Fruit fly (Drosophila melanogaster) whole organism: ENCODE results near the gene ko.

Experiments used
- CG8478 ChIP-seq: fragments of >200 bp; optimal IDR thresholded peaks from 2 replicates; lab custom pipeline; 2018; ENCODE audit warnings: inconsistent platforms
- Dll ChIP-seq: fragments of >200 bp; optimal IDR thresholded peaks from 2 replicates; lab custom pipeline; 2017
- EcR ChIP-seq, 2 experiments: fragments of >200 bp; optimal IDR thresholded peaks; 2 replicates each; lab custom pipeline; 2017; ENCODE audit warnings: missing biosample characterization in 2 of 2, missing genetic modification characterization in 2 of 2, missing genetic modification reagents in 2 of 2
- pan ChIP-seq: fragments of >200 bp; optimal IDR thresholded peaks from 2 replicates; lab custom pipeline; 2017
- psq ChIP-seq: fragments of >200 bp; optimal IDR thresholded peaks from 2 replicates; lab custom pipeline; 2017
- usp ChIP-seq: fragments of >200 bp; optimal IDR thresholded peaks from 2 replicates; lab custom pipeline; 2017; ENCODE audit warnings: missing biosample characterization, missing genetic modification characterization, mixed read lengths

ko gene

DNA sequence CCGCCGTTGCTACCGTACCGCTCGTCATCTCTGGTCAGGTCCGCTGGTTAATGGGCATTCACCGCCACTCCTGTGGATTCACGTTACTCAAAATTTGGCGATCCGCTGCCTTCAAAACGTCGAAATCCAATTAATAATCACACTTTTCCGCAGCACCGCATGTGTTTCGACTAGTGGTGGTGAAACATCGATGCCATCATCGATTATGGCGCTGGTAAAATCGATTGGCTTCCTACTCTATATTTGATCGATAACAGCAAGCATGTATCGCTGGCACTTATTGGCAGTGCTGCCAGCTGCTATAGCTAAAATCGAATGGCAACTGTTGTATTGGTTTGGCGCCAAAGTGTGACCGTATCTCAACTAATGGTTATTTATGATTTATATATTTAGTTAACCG, 4.9 kb upstream of the ko start:
- TF ChIP-seq psq (lab: Kevin White, UChicago), result no peak
- TF ChIP-seq EcR (GFP tag; optimal IDR thresholded peaks at IDR 0.05; lab: Kevin White, UChicago), result no peak
- no peak for TF ChIP-seq usp (GFP tag; lab: Kevin White, UChicago)
- no peak for TF ChIP-seq pan
- no peak for TF ChIP-seq CG8478
- TF ChIP-seq Dll (lab: Kevin White, UChicago), result no peak

DNA sequence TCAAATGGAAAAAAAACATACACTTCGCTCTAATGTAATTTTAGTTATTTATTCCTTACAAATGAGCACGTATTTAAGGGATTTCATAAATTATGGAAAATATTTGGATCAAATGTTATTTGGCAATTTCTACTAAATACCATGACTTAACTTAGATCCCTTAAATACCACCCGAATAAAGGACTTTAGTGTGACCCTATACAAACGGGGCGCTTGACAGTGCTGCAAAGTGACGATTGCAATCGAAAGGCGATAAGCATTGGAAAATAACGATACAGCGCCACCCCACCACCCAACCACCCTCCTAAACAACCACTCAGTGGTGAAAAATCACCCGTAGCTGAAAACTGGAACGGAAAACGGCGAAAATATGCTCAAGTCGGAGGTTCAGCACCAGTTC, 468 bp upstream of the ko start, which contains the start of gene ICA69:
TSS of gene ICA69 (plus strand) at position 20 of the 400 bp plus-strand sequence.
- no peak for TF ChIP-seq EcR (GFP tag; optimal IDR thresholded peaks at IDR 0.05; lab: Kevin White, UChicago)
- TF ChIP-seq psq (lab: Kevin White, UChicago), result no peak
- TF ChIP-seq pan, result no peak
- TF ChIP-seq usp (GFP tag; lab: Kevin White, UChicago), result no peak
- TF ChIP-seq CG8478, result no peak
- TF ChIP-seq Dll (lab: Kevin White, UChicago), result no peak

- TF ChIP-seq EcR (GFP tag; optimal IDR thresholded peaks at IDR 0.05; lab: Kevin White, UChicago) (no peak), pan (no peak), usp (GFP tag; lab: Kevin White, UChicago) (no peak), Dll (lab: Kevin White, UChicago) (no peak), CG8478 (no peak), psq (lab: Kevin White, UChicago) (no peak)
Observed at dm6 chr3L:21129682-21130081, 1.3 kb downstream of the ko start.

DNA sequence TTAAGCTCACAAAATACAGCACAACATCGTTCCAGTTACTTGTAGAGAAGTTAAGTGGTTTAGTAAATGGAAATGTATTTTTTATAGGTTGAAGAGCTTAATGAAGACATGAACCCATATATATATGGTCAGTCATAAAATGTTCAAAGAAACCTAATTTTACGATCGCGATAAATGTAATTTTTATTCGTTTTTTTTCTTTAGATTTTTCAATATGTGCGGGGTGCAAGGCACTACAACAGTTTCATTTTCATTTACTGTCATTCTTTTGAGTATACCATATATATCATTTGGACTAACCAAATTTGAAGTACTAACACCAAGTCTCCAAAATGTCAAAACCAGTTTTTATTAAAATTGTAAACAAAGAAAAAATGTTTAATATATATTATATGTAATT, 7.5 kb downstream of the ko start, which contains the start of gene CG33284:
TSS of gene CG33284 (plus strand) at position 301 of the 400 bp plus-strand sequence.
- TF ChIP-seq pan (no peak), Dll (lab: Kevin White, UChicago) (no peak), usp (GFP tag; lab: Kevin White, UChicago) (no peak), CG8478 (no peak), EcR (GFP tag; optimal IDR thresholded peaks at IDR 0.05; lab: Kevin White, UChicago) (no peak), psq (lab: Kevin White, UChicago) (no peak)

DNA sequence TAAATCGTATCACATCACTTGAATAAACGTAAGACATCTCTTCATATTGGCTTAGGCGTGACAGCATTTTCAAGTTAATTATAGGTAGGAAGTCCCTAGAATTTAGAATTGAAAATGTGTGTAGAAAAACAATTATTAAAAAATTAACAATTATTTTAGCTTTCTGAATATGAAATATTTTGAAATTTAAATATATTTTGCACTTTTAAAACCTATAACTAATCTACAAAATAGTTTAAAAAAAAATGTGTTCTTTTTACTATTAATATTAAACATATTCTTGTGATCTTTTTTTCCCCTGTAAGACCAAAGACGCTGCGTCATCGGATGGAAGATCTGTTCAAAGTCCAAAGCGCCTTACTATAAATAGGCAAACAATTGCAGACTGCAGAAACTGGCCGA, 8.4 kb downstream of the ko start:
- TF ChIP-seq CG8478 (no peak), usp (GFP tag; lab: Kevin White, UChicago) (no peak), EcR (GFP tag; optimal IDR thresholded peaks at IDR 0.05; lab: Kevin White, UChicago) (no peak), pan (no peak), psq (lab: Kevin White, UChicago) (no peak), Dll (lab: Kevin White, UChicago) (no peak)

dm6 chr3L:21121353-21121752, 9.6 kb downstream of the ko start, which contains the start of gene CG43938:
Gene CG43938, plus strand, starts transcription at chr3L:21121653.
- no peak for TF ChIP-seq CG8478
- TF ChIP-seq pan, result no peak
- no peak for TF ChIP-seq Dll (lab: Kevin White, UChicago)
- TF ChIP-seq EcR (GFP tag; optimal IDR thresholded peaks at IDR 0.05; lab: Kevin White, UChicago), result no peak
- no peak for TF ChIP-seq usp (GFP tag; lab: Kevin White, UChicago)
- no peak for TF ChIP-seq psq (lab: Kevin White, UChicago)

DNA sequence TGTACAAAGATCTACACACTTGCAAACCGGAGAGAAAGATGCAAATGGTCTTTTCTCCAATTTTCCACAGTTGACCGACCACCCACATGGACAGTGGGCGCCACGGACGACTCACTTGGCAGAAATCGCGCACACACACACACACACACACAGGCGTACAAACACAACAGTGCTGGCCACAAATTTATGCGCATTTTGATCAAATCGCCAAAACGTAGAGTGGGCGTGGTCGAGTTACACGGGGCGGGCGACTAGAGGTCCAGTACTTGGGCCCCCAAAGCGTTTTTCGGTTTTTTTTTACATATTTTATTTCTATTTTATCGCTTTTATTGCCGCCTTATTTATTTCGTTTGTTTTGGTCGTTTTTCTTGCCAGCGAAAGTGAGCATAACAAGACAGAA, 12.4 kb downstream of the ko start:
- TF ChIP-seq pan, result no peak
- TF ChIP-seq CG8478, result no peak

DNA sequence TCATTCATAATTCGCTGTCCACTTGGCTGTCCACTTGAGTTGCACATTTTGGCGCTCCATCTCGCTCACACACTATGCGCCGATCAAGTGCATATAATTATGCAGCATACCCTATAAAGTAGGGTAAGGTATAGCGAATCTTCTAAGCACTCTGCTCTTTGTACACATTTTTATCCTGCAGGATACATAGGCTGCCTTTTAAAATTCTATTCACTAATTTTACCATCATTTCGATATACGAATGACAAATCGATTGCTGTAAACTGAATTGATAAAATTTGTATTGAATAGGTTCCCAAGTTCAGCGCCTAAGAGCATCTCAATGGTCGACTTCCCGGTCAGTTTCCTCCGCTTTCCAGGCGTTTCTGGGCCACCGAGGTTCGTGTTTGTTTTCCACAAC, 17.9 kb downstream of the ko start:
- TF ChIP-seq pan (no peak), CG8478 (no peak), Dll (lab: Kevin White, UChicago) (no peak), usp (GFP tag; lab: Kevin White, UChicago) (no peak), EcR (GFP tag; optimal IDR thresholded peaks at IDR 0.05; lab: Kevin White, UChicago) (no peak), psq (lab: Kevin White, UChicago) (no peak)

DNA sequence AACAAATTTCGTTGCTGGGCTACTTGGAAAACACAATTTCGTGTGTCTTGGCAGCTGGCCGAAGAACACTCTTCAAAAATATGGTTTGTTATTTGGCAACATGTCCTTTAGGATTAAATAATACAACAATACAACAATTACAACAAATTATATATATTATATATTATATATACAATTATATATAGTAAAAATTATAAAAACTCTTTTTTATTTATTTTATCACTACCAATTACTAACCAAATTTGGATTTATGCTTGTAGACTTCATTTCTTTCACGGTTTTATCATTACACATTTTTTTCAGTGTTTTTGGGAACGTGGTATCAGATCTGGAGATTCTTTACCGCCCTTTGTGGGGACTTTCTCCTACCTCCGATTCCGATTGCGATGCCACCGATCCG, 22.5 kb downstream of the ko start:
- TF ChIP-seq pan (no peak), usp (GFP tag; lab: Kevin White, UChicago) (no peak), Dll (lab: Kevin White, UChicago) (no peak), psq (lab: Kevin White, UChicago) (no peak), CG8478 (no peak), EcR (GFP tag; optimal IDR thresholded peaks at IDR 0.05; lab: Kevin White, UChicago) (no peak)

- no peak for TF ChIP-seq pan
- no peak for TF ChIP-seq psq (lab: Kevin White, UChicago)
- no peak for TF ChIP-seq usp (GFP tag; lab: Kevin White, UChicago)
- no peak for TF ChIP-seq Dll (lab: Kevin White, UChicago)
- no peak for TF ChIP-seq EcR (GFP tag; optimal IDR thresholded peaks at IDR 0.05; lab: Kevin White, UChicago)
- TF ChIP-seq CG8478, result no peak
Observed at dm6 chr3L:21106883-21107282, 24.1 kb downstream of the ko start.

dm6 chr3L:21104338-21105018, 26.5 kb downstream of the ko start:
- TF ChIP-seq EcR (GFP tag; optimal IDR thresholded peaks at IDR 0.05; lab: Kevin White, UChicago) (peak in 1 of 2 experiments; percentile 27), usp (GFP tag; lab: Kevin White, UChicago) (no peak)

dm6 chr3L:21101316-21101715, 29.6 kb downstream of the ko start:
- TF ChIP-seq usp (GFP tag; lab: Kevin White, UChicago), result no peak
- TF ChIP-seq EcR (GFP tag; optimal IDR thresholded peaks at IDR 0.05; lab: Kevin White, UChicago), result no peak
- TF ChIP-seq Dll (lab: Kevin White, UChicago), result no peak
- TF ChIP-seq CG8478, result no peak
- TF ChIP-seq psq (lab: Kevin White, UChicago), result no peak
- no peak for TF ChIP-seq pan

DNA sequence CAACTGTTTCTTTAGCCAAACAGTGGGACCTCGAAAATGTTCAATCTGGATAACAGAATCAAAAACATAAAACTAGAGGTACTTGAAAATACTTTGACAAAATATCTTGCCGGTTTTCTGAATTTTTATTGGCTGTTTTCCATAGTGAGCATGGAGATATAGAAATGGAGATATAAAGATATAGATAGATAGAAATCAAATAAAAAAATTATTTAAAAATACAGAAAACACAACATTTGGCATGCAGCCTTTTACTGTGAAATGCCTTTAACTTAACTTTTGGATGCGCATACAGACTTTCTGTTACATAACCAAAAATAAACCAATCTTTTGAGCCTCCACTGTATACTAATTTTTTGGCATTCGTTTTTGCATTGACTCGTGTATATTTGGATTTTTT, 30.5 kb downstream of the ko start:
- TF ChIP-seq usp (GFP tag; lab: Kevin White, UChicago) (no peak), EcR (GFP tag; optimal IDR thresholded peaks at IDR 0.05; lab: Kevin White, UChicago) (no peak), Dll (lab: Kevin White, UChicago) (no peak), CG8478 (no peak), pan (no peak)
